Fruit fly (Drosophila melanogaster): Measurements from ENCODE around the gene CG11878.

Gene CG11878

DNA sequence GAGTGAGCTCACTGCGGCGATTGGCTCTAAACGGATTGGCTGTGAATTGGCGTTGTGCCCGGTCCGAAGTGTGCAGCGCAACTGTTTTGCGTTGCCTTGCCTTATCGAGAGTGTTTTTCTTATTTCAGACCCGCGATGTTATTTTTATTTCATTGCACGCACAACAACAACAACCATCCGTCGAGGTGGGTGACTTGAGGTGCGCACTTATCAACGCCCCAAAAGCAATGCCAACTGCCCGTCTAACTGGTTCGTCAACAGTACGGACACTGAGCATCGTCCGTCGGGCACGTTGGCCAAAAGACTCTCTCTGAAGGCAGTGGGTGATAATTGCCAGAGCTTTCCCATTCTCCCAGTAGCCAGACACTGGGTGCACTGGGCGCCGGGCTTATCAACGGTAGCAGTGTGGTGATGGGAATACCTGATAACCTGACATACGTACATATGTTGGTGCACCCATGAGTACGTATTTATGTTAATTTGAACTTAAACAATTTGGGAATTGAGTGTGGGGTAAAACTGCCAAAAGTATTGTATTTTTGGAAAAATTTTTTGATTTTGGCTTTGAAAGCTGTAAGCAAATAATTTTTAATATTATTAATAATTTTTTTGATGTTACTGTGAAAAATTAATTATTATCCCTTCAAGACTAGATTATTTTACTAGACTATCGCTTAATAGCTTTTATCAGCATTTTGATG, 21.8 kb downstream of the CG11878 start, which contains the start of gene CG31102 (continued):
- TF ChIP-seq ase (GFP tag; IDR thresholded peaks at IDR 0.05) (no peak), Ptx1 (GFP tag; IDR thresholded peaks at IDR 0.05) (no peak), jumu (GFP tag; optimal IDR thresholded peaks at IDR 0.05) (no peak), CG12769 (tag; optimal IDR thresholded peaks at IDR 0.05) (peak; percentile 80), Nf-YA (GFP tag; IDR thresholded peaks at IDR 0.05) (no peak), CG7839 (tag; optimal IDR thresholded peaks at IDR 0.05) (no peak), Jarid2 (GFP tag; optimal IDR thresholded peaks at IDR 0.05) (peak; percentile 16), CG17186 (GFP tag; optimal IDR thresholded peaks at IDR 0.05) (no peak), eyg (GFP tag; optimal IDR thresholded peaks at IDR 0.05) (no peak), Dll (GFP tag; IDR thresholded peaks at IDR 0.05; ENCODE audit: partially characterized antibody) (no peak), Dip3 (GFP tag; optimal IDR thresholded peaks at IDR 0.05) (no peak), CG18011 (GFP tag; optimal IDR thresholded peaks at IDR 0.05) (no peak), chn (GFP tag; optimal IDR thresholded peaks at IDR 0.05) (no peak), Ets65A (GFP tag) (peak; percentile 58), Chrac-16 (GFP tag; optimal IDR thresholded peaks at IDR 0.05) (no peak), CG2202 (tag; optimal IDR thresholded peaks at IDR 0.05) (no peak), NK7.1 (GFP tag; optimal IDR thresholded peaks at IDR 0.05) (no peak), Tbp (GFP tag; optimal IDR thresholded peaks at IDR 0.05) (no peak), rib (GFP tag; IDR thresholded peaks at IDR 0.05) (no peak), NFAT (GFP tag; IDR thresholded peaks at IDR 0.05) (no peak), Med (GFP tag) (no peak), CG11695 (GFP tag; IDR thresholded peaks at IDR 0.05) (no peak), sob (GFP tag; IDR thresholded peaks at IDR 0.05) (no peak), Lpt (GFP tag; optimal IDR thresholded peaks at IDR 0.05) (no peak), CG8924 (tag; optimal IDR thresholded peaks at IDR 0.05) (no peak), CG1647 (GFP tag; optimal IDR thresholded peaks at IDR 0.05) (no peak), unpg (GFP tag; optimal IDR thresholded peaks at IDR 0.05) (no peak), CG12104 (GFP tag; optimal IDR thresholded peaks at IDR 0.05) (no peak), CG9876 (GFP tag; optimal IDR thresholded peaks at IDR 0.05) (no peak), CG17612 (GFP tag; IDR thresholded peaks at IDR 0.05) (no peak), mam (GFP tag; optimal IDR thresholded peaks at IDR 0.05) (no peak), kay (GFP tag; optimal IDR thresholded peaks at IDR 0.05) (no peak), so (GFP tag; IDR thresholded peaks at IDR 0.05) (no peak), CG10462 (GFP tag; optimal IDR thresholded peaks at IDR 0.05) (no peak), chinmo (GFP tag; IDR thresholded peaks at IDR 0.05; ENCODE audit: partially characterized antibody) (peak; percentile 85; the same call in 3 of the 4 replicates), ERR (GFP tag; optimal IDR thresholded peaks at IDR 0.05) (no peak), sim (GFP tag; IDR thresholded peaks at IDR 0.05) (no peak), CG10431 (GFP tag; optimal IDR thresholded peaks at IDR 0.05) (no peak), grn (GFP tag; optimal IDR thresholded peaks at IDR 0.05) (peak; percentile 74), sens (GFP tag) (no peak), Elba2 (GFP tag; optimal IDR thresholded peaks at IDR 0.05) (no peak), YL-1 (GFP tag; optimal IDR thresholded peaks at IDR 0.05) (no peak), ci (GFP tag; IDR thresholded peaks at IDR 0.05) (0 out of 3 replicates have a peak, but pooled peaks have one; percentile 39), B-H1 (GFP tag; IDR thresholded peaks at IDR 0.05) (no peak), Fer2 (tag; optimal IDR thresholded peaks at IDR 0.05) (no peak), CG12299 (tag; optimal IDR thresholded peaks at IDR 0.05) (no peak), Atf-2 (GFP tag; optimal IDR thresholded peaks at IDR 0.05) (no peak), Dbx (GFP tag; IDR thresholded peaks at IDR 0.05) (0 out of 3 replicates have a peak, but pooled peaks have one; percentile 37), Hr39 (optimal IDR thresholded peaks at IDR 0.05) (no peak), CG18764 (GFP tag; optimal IDR thresholded peaks at IDR 0.05) (no peak), Drgx (GFP tag; IDR thresholded peaks at IDR 0.05) (0 out of 2 replicates have a peak, but pooled peaks have one; percentile 12), Rfx (GFP tag; IDR thresholded peaks at IDR 0.05) (0 out of 2 replicates have a peak, but pooled peaks have one; percentile 12), Antp (GFP tag; optimal IDR thresholded peaks at IDR 0.05) (no peak)
